Worm (Caenorhabditis elegans): Measurements from ENCODE around the gene K07H8.7.

Gene K07H8.7

ce11 chrIV:8239584-8239983, 20.2 kb downstream of the K07H8.7 start:
- TF ChIP-seq dve-1 (tag; optimal IDR thresholded peaks at IDR 0.05) (no peak), ceh-48 (tag; optimal IDR thresholded peaks at IDR 0.05) (no peak), syd-9 (tag; optimal IDR thresholded peaks at IDR 0.05) (no peak), unc-86 (tag; optimal IDR thresholded peaks at IDR 0.05) (no peak), ceh-45 (GFP tag; IDR thresholded peaks at IDR 0.05) (no peak), Y22D7AL.16 (tag; optimal IDR thresholded peaks at IDR 0.05) (no peak), ref-2 (tag; optimal IDR thresholded peaks at IDR 0.05) (no peak), unc-3 (GFP tag; conservative IDR thresholded peaks at IDR 0.05) (no peak), unc-3 (tag; optimal IDR thresholded peaks at IDR 0.05) (no peak), zip-5 (tag; optimal IDR thresholded peaks at IDR 0.05) (no peak), pros-1 (tag; optimal IDR thresholded peaks at IDR 0.05) (no peak), pag-3 (tag; optimal IDR thresholded peaks at IDR 0.05; ENCODE audit: borderline replicate concordance) (no peak), ceh-19 (GFP tag; optimal IDR thresholded peaks at IDR 0.05) (no peak), npax-4 (tag; optimal IDR thresholded peaks at IDR 0.05) (no peak), nhr-11 (tag; optimal IDR thresholded peaks at IDR 0.05) (no peak)

- no peak for TF ChIP-seq che-1 (tag; optimal IDR thresholded peaks at IDR 0.05)
- TF ChIP-seq sox-2 (GFP tag; IDR thresholded peaks at IDR 0.05) = no peak
- no peak for TF ChIP-seq ahr-1 (tag; optimal IDR thresholded peaks at IDR 0.05)
- TF ChIP-seq ceh-31 (tag; optimal IDR thresholded peaks at IDR 0.05) = no peak
- TF ChIP-seq tbx-2 (tag; optimal IDR thresholded peaks at IDR 0.05) = no peak
- no peak for TF ChIP-seq sdc-2 (tag; optimal IDR thresholded peaks at IDR 0.05)
- TF ChIP-seq F13H6.1 (tag; optimal IDR thresholded peaks at IDR 0.05) = no peak
- TF ChIP-seq nfya-1 (tag; optimal IDR thresholded peaks at IDR 0.05) = no peak
- TF ChIP-seq fax-1 (tag; optimal IDR thresholded peaks at IDR 0.05) = no peak
- no peak for TF ChIP-seq ceh-6 (GFP tag; optimal IDR thresholded peaks at IDR 0.05)
- no peak for TF ChIP-seq hlh-13 (GFP tag; optimal IDR thresholded peaks at IDR 0.05)
- TF ChIP-seq ztf-16 (tag; optimal IDR thresholded peaks at IDR 0.05) = no peak
- no peak for TF ChIP-seq hlh-15 (tag; optimal IDR thresholded peaks at IDR 0.05)
- TF ChIP-seq K09A11.1 (tag; optimal IDR thresholded peaks at IDR 0.05; ENCODE audit: insufficient read depth) = no peak
- no peak for TF ChIP-seq zip-5 (tag; optimal IDR thresholded peaks at IDR 0.05)
Measured at ce11 chrIV:8236502-8236901, 23.3 kb downstream of the K07H8.7 start, which contains the start of gene nhr-66. nhr-66 (minus strand) TSS chrIV:8236602.

DNA sequence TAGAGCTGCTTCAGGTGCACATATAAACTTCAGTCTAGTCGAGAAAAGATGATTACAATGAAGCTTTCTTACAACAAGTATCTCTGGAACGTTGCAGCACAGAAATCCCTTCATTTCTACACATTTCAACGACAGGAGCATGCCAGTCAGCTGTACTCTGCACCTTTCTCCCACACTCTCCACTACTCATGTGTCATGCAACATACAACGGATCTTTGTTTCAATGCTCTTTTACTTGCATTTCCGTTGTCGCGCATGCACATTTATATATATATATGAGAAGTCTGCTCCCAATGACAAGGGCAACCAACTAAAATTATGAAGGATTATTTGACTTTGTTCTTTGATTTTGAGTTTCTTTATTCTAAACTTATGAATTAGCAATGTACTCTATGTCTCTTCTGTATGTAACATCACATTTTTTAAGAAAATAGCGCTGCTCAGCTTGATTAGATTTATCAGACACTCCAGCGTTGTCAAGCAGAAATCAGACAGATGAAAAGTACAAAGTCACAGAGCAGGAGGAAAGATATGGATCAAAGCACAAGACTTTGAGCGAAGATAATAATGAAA, 24.6 kb downstream of the K07H8.7 start:
- no peak for TF ChIP-seq hlh-6 (tag; optimal IDR thresholded peaks at IDR 0.05)
- no peak for TF ChIP-seq ets-4 (tag; optimal IDR thresholded peaks at IDR 0.05)
- TF ChIP-seq ceh-18 (tag; optimal IDR thresholded peaks at IDR 0.05) = no peak
- no peak for TF ChIP-seq mec-3 (tag; optimal IDR thresholded peaks at IDR 0.05; ENCODE audit: borderline replicate concordance)
- TF ChIP-seq npax-4 (tag; optimal IDR thresholded peaks at IDR 0.05) = no peak
- no peak for TF ChIP-seq unc-42 (tag; optimal IDR thresholded peaks at IDR 0.05)
- TF ChIP-seq pqm-1 (tag; optimal IDR thresholded peaks at IDR 0.05) = no peak
- no peak for TF ChIP-seq ceh-19 (GFP tag; optimal IDR thresholded peaks at IDR 0.05)
- TF ChIP-seq fkh-6 (tag; optimal IDR thresholded peaks at IDR 0.05) = no peak
- no peak for TF ChIP-seq F13H6.1 (tag; optimal IDR thresholded peaks at IDR 0.05)
- TF ChIP-seq che-1 (tag; optimal IDR thresholded peaks at IDR 0.05) = no peak
- TF ChIP-seq pax-1 (tag; optimal IDR thresholded peaks at IDR 0.05) = no peak
- TF ChIP-seq hlh-30 (tag; optimal IDR thresholded peaks at IDR 0.05; ENCODE audit: insufficient read depth) = no peak
- no peak for TF ChIP-seq elt-4 (tag; optimal IDR thresholded peaks at IDR 0.05)
- TF ChIP-seq sdc-2 (tag; optimal IDR thresholded peaks at IDR 0.05) = no peak
- no peak for TF ChIP-seq ceh-31 (tag; optimal IDR thresholded peaks at IDR 0.05)

All from whole organism, late embryonic.